Fruit fly (Drosophila melanogaster): Measurements from ENCODE around the gene Wdr82.

Wdr82 gene

DNA sequence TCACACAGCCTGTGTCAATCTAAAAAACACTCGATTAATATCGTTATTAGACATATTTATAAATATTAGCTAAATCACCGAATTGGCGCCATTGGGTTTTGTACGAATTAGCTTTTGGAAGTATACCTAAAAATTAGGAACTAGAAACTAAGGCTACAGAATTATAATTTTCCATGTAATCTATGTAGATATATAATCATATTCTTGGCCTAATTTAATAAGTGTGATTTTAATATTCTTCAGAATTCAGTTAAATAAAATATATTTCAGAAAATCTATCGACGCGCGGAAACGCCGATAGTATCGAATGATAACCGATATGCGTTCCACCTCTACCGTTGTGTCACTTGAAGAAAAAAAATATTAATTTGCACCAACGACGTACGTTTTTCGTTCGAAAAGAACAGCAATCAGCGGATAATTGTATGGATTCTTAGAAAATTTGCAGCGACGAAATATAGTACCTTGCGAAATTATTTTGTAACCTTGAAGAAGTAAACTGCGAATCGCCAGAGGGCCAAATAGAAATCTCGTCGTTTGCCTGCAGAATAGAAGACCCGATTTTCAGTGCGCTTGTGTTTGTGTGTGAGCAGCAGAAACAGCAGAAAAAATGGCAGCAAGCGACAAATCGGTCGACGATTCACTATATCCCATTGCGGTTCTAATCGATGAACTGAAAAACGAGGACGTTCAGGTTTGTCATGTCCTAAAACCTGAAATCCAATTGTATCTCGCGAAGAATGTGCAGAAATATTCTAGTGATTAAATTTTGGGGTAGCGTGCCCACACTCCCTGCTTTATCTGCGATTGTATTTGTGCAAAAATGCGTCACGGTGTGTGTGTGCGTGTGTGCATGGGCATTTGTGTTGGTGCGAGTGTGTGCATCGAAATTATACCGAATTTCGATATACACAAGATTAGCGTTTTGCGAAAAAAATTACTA, 8.3 kb upstream of the Wdr82 start, which contains the start of gene Pp2A-29B (continued):
- TF ChIP-seq ci (GFP tag; IDR thresholded peaks at IDR 0.05) (no peak), BEAF-32 (GFP tag; optimal IDR thresholded peaks at IDR 0.05) (peak; percentile 100), CG3163 (GFP tag; optimal IDR thresholded peaks at IDR 0.05) (no peak), caup (GFP tag; optimal IDR thresholded peaks at IDR 0.05; ENCODE audit: severe bottlenecking) (no peak), Max (GFP tag; optimal IDR thresholded peaks at IDR 0.05) (peak; percentile 23), B-H2 (GFP tag; optimal IDR thresholded peaks at IDR 0.05) (peak; percentile 57), btn (GFP tag; optimal IDR thresholded peaks at IDR 0.05) (no peak), br (optimal IDR thresholded peaks at IDR 0.05) (no peak), emc (GFP tag; optimal IDR thresholded peaks at IDR 0.05) (no peak), Oaz (GFP tag; IDR thresholded peaks at IDR 0.05) (no peak), MBD-R2 (GFP tag; IDR thresholded peaks at IDR 0.05) (0 out of 2 replicates have a peak, but pooled peaks have one; percentile 7), inv (GFP tag; IDR thresholded peaks at IDR 0.05; ENCODE audit: partially characterized antibody) (peak; percentile 100), CG15696 (tag; optimal IDR thresholded peaks at IDR 0.05) (peak; percentile 35), vfl (GFP tag; optimal IDR thresholded peaks at IDR 0.05) (peak; percentile 32), Awh (GFP tag; IDR thresholded peaks at IDR 0.05) (no peak), so (GFP tag; IDR thresholded peaks at IDR 0.05) (no peak), tio (GFP tag; optimal IDR thresholded peaks at IDR 0.05) (peak; percentile 12), gro (GFP tag; optimal IDR thresholded peaks at IDR 0.05) (no peak), CG4854 (GFP tag; optimal IDR thresholded peaks at IDR 0.05) (no peak), exex (tag; optimal IDR thresholded peaks at IDR 0.05) (peak; percentile 35), CG15601 (tag; optimal IDR thresholded peaks at IDR 0.05) (peak; percentile 56), ara (GFP tag; IDR thresholded peaks at IDR 0.05) (no peak), tgo (GFP tag; IDR thresholded peaks at IDR 0.05) (no peak), dimm (GFP tag; IDR thresholded peaks at IDR 0.05) (no peak), Adf1 (GFP tag; IDR thresholded peaks at IDR 0.05) (no peak), CG17361 (GFP tag; IDR thresholded peaks at IDR 0.05) (peak; percentile 67; the same call in 2 of the 3 replicates), GATAe (GFP tag; conservative IDR thresholded peaks at IDR 0.05) (no peak), Hsf (GFP tag; optimal IDR thresholded peaks at IDR 0.05) (peak; percentile 18), CG17612 (GFP tag; IDR thresholded peaks at IDR 0.05) (no peak), NC2β (GFP tag; optimal IDR thresholded peaks at IDR 0.05) (no peak), ttk (GFP tag; IDR thresholded peaks at IDR 0.05) (no peak), CG17328 (GFP tag; IDR thresholded peaks at IDR 0.05) (no peak), CG11695 (GFP tag; IDR thresholded peaks at IDR 0.05) (no peak), ase (GFP tag; IDR thresholded peaks at IDR 0.05) (no peak), Hand (GFP tag; optimal IDR thresholded peaks at IDR 0.05) (peak; percentile 34), ab (GFP tag; optimal IDR thresholded peaks at IDR 0.05) (no peak), Rfx (GFP tag; IDR thresholded peaks at IDR 0.05) (0 out of 2 replicates have a peak, but pooled peaks have one; percentile 11), wor (GFP tag; IDR thresholded peaks at IDR 0.05) (no peak), ac (GFP tag; optimal IDR thresholded peaks at IDR 0.05) (no peak), ems (GFP tag; optimal IDR thresholded peaks at IDR 0.05) (no peak), shn (GFP tag; optimal IDR thresholded peaks at IDR 0.05) (no peak), E2f1 (GFP tag; IDR thresholded peaks at IDR 0.05) (0 out of 2 replicates have a peak, but pooled peaks have one; percentile 23), bowl (GFP tag; IDR thresholded peaks at IDR 0.05) (no peak), CG31224 (GFP tag; IDR thresholded peaks at IDR 0.05) (no peak), CG12769 (tag; optimal IDR thresholded peaks at IDR 0.05) (no peak), D19A (tag; optimal IDR thresholded peaks at IDR 0.05) (peak; percentile 19), Sry-δ (GFP tag; optimal IDR thresholded peaks at IDR 0.05) (peak; percentile 92), CG6683 (GFP tag; optimal IDR thresholded peaks at IDR 0.05) (no peak), HLH54F (GFP tag; optimal IDR thresholded peaks at IDR 0.05) (no peak), CkIIα-i1 (GFP tag; IDR thresholded peaks at IDR 0.05) (no peak)

All from whole organism, embryonic.